Fruit fly (Drosophila melanogaster): ENCODE data around the gene CG32726.

The CG32726 gene

dm6 chrX:7425643-7426042 lies at the start of gene CG32726:
Gene CG32726, minus strand, starts transcription at chrX:7425743.
- TF ChIP-seq noc (tag; optimal IDR thresholded peaks at IDR 0.05) = no peak

- no peak for TF ChIP-seq noc (tag; optimal IDR thresholded peaks at IDR 0.05)
Observed at dm6 chrX:7466328-7466727, 40.8 kb upstream of the CG32726 start.

- TF ChIP-seq noc (tag; optimal IDR thresholded peaks at IDR 0.05) = no peak
Observed at dm6 chrX:7462089-7462488, 36.5 kb upstream of the CG32726 start.

dm6 chrX:7453236-7453635 lies 27.7 kb upstream of the CG32726 start, which contains the start of gene CG43198:
Gene CG43198, minus strand, starts transcription at chrX:7453336.
- TF ChIP-seq noc (tag; optimal IDR thresholded peaks at IDR 0.05) = no peak

dm6 chrX:7451909-7452308 lies 26.4 kb upstream of the CG32726 start, which contains the start of gene CG11368:
Gene CG11368, plus strand, starts transcription at chrX:7452209.
- no peak for TF ChIP-seq noc (tag; optimal IDR thresholded peaks at IDR 0.05)

- TF ChIP-seq noc (tag; optimal IDR thresholded peaks at IDR 0.05) = no peak
Observed at dm6 chrX:7445023-7445422, 19.5 kb upstream of the CG32726 start.

dm6 chrX:7432393-7432792 lies 6.8 kb upstream of the CG32726 start:
- TF ChIP-seq noc (tag; optimal IDR thresholded peaks at IDR 0.05) = no peak

- TF ChIP-seq noc (tag; optimal IDR thresholded peaks at IDR 0.05) = no peak
Observed at dm6 chrX:7424742-7425141, 801 bp downstream of the CG32726 start, which contains the start of gene CG15036. Gene CG15036, minus strand, starts transcription at chrX:7424842.

dm6 chrX:7422577-7422976 lies 3.0 kb downstream of the CG32726 start:
- TF ChIP-seq noc (tag; optimal IDR thresholded peaks at IDR 0.05) = no peak

- TF ChIP-seq noc (tag; optimal IDR thresholded peaks at IDR 0.05) = no peak
Observed at dm6 chrX:7418294-7418693, 7.2 kb downstream of the CG32726 start, which contains the start of gene rumpel. Gene rumpel, plus strand, starts transcription at chrX:7418594.

dm6 chrX:7417875-7418274 lies 7.7 kb downstream of the CG32726 start:
- TF ChIP-seq noc (tag; optimal IDR thresholded peaks at IDR 0.05) = no peak

- TF ChIP-seq noc (tag; optimal IDR thresholded peaks at IDR 0.05) = no peak
Observed at dm6 chrX:7416953-7417352, 8.6 kb downstream of the CG32726 start, which contains the start of gene CG34337. Gene CG34337, plus strand, starts transcription at chrX:7417253.

dm6 chrX:7415027-7415426 lies 10.5 kb downstream of the CG32726 start:
- TF ChIP-seq noc (tag; optimal IDR thresholded peaks at IDR 0.05) = no peak

dm6 chrX:7413569-7413968 lies 12.0 kb downstream of the CG32726 start, which contains the start of gene CG42705:
Gene CG42705, plus strand, starts transcription at chrX:7413869.
- no peak for TF ChIP-seq noc (tag; optimal IDR thresholded peaks at IDR 0.05)

- no peak for TF ChIP-seq noc (tag; optimal IDR thresholded peaks at IDR 0.05)
Observed at dm6 chrX:7412368-7412767, 13.2 kb downstream of the CG32726 start, which contains the start of gene CG42704. Gene CG42704, plus strand, starts transcription at chrX:7412668.

- no peak for TF ChIP-seq noc (tag; optimal IDR thresholded peaks at IDR 0.05)
Observed at dm6 chrX:7411806-7412205, 13.7 kb downstream of the CG32726 start, which contains the start of gene CG42246. Gene CG42246, minus strand, starts transcription at chrX:7411906.

dm6 chrX:7406908-7407307 lies 18.6 kb downstream of the CG32726 start, which contains the start of gene CG32727:
Gene CG32727, plus strand, starts transcription at chrX:7407208.
- no peak for TF ChIP-seq noc (tag; optimal IDR thresholded peaks at IDR 0.05)

dm6 chrX:7405697-7406096 lies 19.8 kb downstream of the CG32726 start, which contains the start of gene CG1677:
Gene CG1677, minus strand, starts transcription at chrX:7405797.
- no peak for TF ChIP-seq noc (tag; optimal IDR thresholded peaks at IDR 0.05)
